Worm (Caenorhabditis elegans): ENCODE measurements around the gene nhr-101.

ce11 chrV:11598807-11599206, 28.5 kb downstream of the nhr-101 start, which contains the start of gene srx-84:
- TF ChIP-seq egl-18 (GFP tag; IDR thresholded peaks at IDR 0.05) = no peak
- TF ChIP-seq nhr-80 (tag; optimal IDR thresholded peaks at IDR 0.05) = no peak
- TF ChIP-seq him-1 (tag; optimal IDR thresholded peaks at IDR 0.05) = no peak
- TF ChIP-seq F37B4.10 (GFP tag; IDR thresholded peaks at IDR 0.05) = no peak

Measured in whole organism, young adult.